Fruit fly (Drosophila melanogaster) whole organism, prepupa: ENCODE results near the gene bcd.

Experiments used
- CG11762 ChIP-seq: fragments of 200-800 bp; sonication (Bioruptor generic); optimal IDR thresholded peaks from 3 replicates; lab custom pipeline; 2016; ENCODE audit warnings: missing biosample characterization, missing genetic modification characterization; ENCODE audit not compliant: insufficient read depth
- CG4318 ChIP-seq: fragments of 200-800 bp; sonication (Bioruptor generic); optimal IDR thresholded peaks from 3 replicates; lab custom pipeline; 2017; ENCODE audit warnings: missing biosample characterization, mild to moderate bottlenecking, missing genetic modification characterization
- Eip75B ChIP-seq: fragments of 200-800 bp; sonication (Bioruptor generic); optimal IDR thresholded peaks from 3 replicates; lab custom pipeline; 2016; ENCODE audit warnings: missing biosample characterization, missing genetic modification characterization
- Eip78C ChIP-seq: fragments of 200-800 bp; sonication (Bioruptor generic); peaks from one replicate; lab custom pipeline; 2016; ENCODE audit warnings: missing biosample characterization, missing genetic modification characterization
- Lpt ChIP-seq: fragments of 200-800 bp; sonication (Bioruptor generic); optimal IDR thresholded peaks from 3 replicates; lab custom pipeline; 2016; ENCODE audit warnings: missing biosample characterization, missing genetic modification characterization
- OdsH ChIP-seq: fragments of 200-800 bp; sonication (Bioruptor generic); optimal IDR thresholded peaks from 3 replicates; lab custom pipeline; 2016; ENCODE audit warnings: missing biosample characterization, missing genetic modification characterization
- Sox102F ChIP-seq: fragments of 200-800 bp; sonication (Bioruptor generic); optimal IDR thresholded peaks from 2 replicates; lab custom pipeline; 2016; ENCODE audit warnings: missing biosample characterization, mild to moderate bottlenecking, missing genetic modification characterization
- Sox14 ChIP-seq: fragments of 200-800 bp; sonication (Bioruptor generic); optimal IDR thresholded peaks from 3 replicates; lab custom pipeline; 2016; ENCODE audit warnings: missing biosample characterization, missing genetic modification characterization
- Sox15 ChIP-seq: fragments of 200-800 bp; sonication (Bioruptor generic); optimal IDR thresholded peaks from 3 replicates; lab custom pipeline; 2016; ENCODE audit warnings: missing biosample characterization, missing genetic modification characterization
- cyc ChIP-seq: fragments of 200-800 bp; sonication (Bioruptor generic); optimal IDR thresholded peaks from 3 replicates; lab custom pipeline; 2016; ENCODE audit warnings: missing biosample characterization, missing genetic modification characterization
- fkh ChIP-seq: fragments of 200-800 bp; sonication (Bioruptor generic); optimal IDR thresholded peaks from 3 replicates; lab custom pipeline; 2017; ENCODE audit warnings: missing biosample characterization, mild to moderate bottlenecking, missing genetic modification characterization, moderate library complexity
- salr ChIP-seq, 2 experiments: fragments of 200-800 bp; sonication (Bioruptor generic); optimal IDR thresholded peaks; 3 replicates each; lab custom pipeline; 2016 to 2018; ENCODE audit warnings: missing biosample characterization in 2 of 2, missing genetic modification characterization in 2 of 2, mild to moderate bottlenecking in 1 of 2
- ss ChIP-seq, 2 experiments: fragments of 200-800 bp; sonication (Bioruptor generic); optimal IDR thresholded peaks; 2 replicates in 1 of 2; 3 replicates in 1 of 2; lab custom pipeline; 2017 to 2018; ENCODE audit warnings: mild to moderate bottlenecking in 2 of 2, missing biosample characterization in 2 of 2, missing genetic modification characterization in 2 of 2, moderate library complexity in 1 of 2

- TF ChIP-seq cyc (no peak), CG4318 (GFP tag; lab: Kevin White, UChicago) (no peak), Sox102F (GFP tag; lab: Kevin White, UChicago) (no peak), salr (GFP tag; optimal IDR thresholded peaks at IDR 0.05; lab: Kevin White, UChicago) (no peak), Eip78C (GFP tag; lab: Kevin White, UChicago) (no peak), Lpt (no peak), OdsH (no peak), Eip75B (GFP tag; lab: Kevin White, UChicago) (no peak), CG11762 (GFP tag; lab: Kevin White, UChicago) (no peak), Sox15 (no peak), ss (GFP tag; optimal IDR thresholded peaks at IDR 0.05; lab: Kevin White, UChicago) (no peak), fkh (GFP tag; lab: Kevin White, UChicago) (no peak), Sox14 (GFP tag; lab: Kevin White, UChicago) (no peak)
These were observed 41.9 kb upstream of the bcd start for dm6 chr3R:6801153-6801552.
